Fruit fly (Drosophila melanogaster): ENCODE results near the gene CG14088.

DNA sequence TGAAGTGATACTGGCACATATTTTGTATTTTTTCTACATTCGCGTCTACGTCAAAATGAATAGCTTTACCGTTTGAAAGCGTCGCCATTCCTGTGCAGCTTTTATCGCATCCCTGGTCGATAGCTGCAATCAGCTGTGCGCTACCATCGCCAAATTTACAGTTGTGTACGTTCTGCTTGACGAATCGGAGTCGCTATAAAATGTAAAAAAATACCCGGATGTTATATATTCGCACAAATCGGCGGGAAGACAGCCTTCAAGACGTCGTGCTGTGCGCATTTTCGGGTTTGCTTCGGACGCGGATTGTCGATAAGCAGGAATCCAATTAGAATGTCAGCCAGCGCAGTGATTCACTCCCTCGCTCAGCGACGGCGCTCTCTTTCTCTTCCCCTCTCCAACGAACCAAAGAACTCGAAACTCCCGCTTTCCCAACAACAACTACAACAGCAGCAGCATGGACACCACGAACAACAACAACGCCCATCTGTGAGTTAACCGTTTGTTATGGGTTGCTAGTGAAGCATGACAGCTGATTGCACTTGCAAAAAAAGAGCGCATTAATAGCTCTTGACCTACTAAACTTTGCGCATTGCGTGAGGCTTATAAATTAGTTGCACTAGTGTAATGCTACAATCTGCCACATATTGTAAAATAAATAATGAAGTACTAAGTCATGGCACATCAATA is 24.3 kb upstream of the CG14088 start:
- no peak for TF ChIP-seq Dll (optimal IDR thresholded peaks at IDR 0.05)
- no peak for TF ChIP-seq CG8478 (optimal IDR thresholded peaks at IDR 0.05)
- TF ChIP-seq psq (optimal IDR thresholded peaks at IDR 0.05): no peak
- no peak for TF ChIP-seq usp (GFP tag; optimal IDR thresholded peaks at IDR 0.05)
